Worm (Caenorhabditis elegans) whole organism, L2 larva: ENCODE data around the gene ncx-3.

ENCODE experiments used
- C34F6.9 ChIP-seq: fragments of 150-350 bp; optimal IDR thresholded peaks from 2 replicates; lab custom pipeline; 2014; ENCODE audit warnings: missing biosample characterization, missing genetic modification characterization
- F13H6.1 ChIP-seq: sonication (generic microtip); optimal IDR thresholded peaks from 2 replicates; lab custom pipeline; 2016; ENCODE audit warnings: missing genetic modification characterization, missing compliant biosample characterization
- R02D3.7 ChIP-seq: fragments of 150-350 bp; optimal IDR thresholded peaks from 2 replicates; lab custom pipeline; 2014; ENCODE audit warnings: missing biosample characterization, missing genetic modification characterization
- ZK546.5 ChIP-seq: sonication (generic microtip); optimal IDR thresholded peaks from 2 replicates; lab custom pipeline; 2017; ENCODE audit warnings: missing biosample characterization, missing genetic modification characterization
- alr-1 ChIP-seq: fragments of 150-350 bp; optimal IDR thresholded peaks from 2 replicates; lab custom pipeline; 2014; ENCODE audit warnings: missing biosample characterization, missing genetic modification characterization
- aly-2 ChIP-seq: fragments of 150-350 bp; optimal IDR thresholded peaks from 2 replicates; lab custom pipeline; 2014; ENCODE audit warnings: missing biosample characterization, missing genetic modification characterization
- ama-1 ChIP-seq: fragments of 150-350 bp; optimal IDR thresholded peaks from 2 replicates; lab custom pipeline; 2018; ENCODE audit warnings: inconsistent platforms
- blmp-1 ChIP-seq: sonication (generic microtip); optimal IDR thresholded peaks from 2 replicates; lab custom pipeline; 2017; ENCODE audit warnings: missing genetic modification characterization, mild to moderate bottlenecking, missing compliant biosample characterization, antibody characterized with exemption, moderate library complexity; ENCODE audit not compliant: insufficient read depth
- ceh-16 ChIP-seq: fragments of 150-350 bp; optimal IDR thresholded peaks from 2 replicates; lab custom pipeline; 2014; ENCODE audit warnings: missing biosample characterization, missing genetic modification characterization
- ceh-82 ChIP-seq: fragments of 150-350 bp; optimal IDR thresholded peaks from 2 replicates; lab custom pipeline; 2014; ENCODE audit warnings: missing biosample characterization, missing genetic modification characterization
- crh-2 ChIP-seq: sonication (generic microtip); optimal IDR thresholded peaks from 2 replicates; lab custom pipeline; 2017; ENCODE audit warnings: missing biosample characterization, missing genetic modification characterization
- dmd-4 ChIP-seq: sonication (generic microtip); optimal IDR thresholded peaks from 2 replicates; lab custom pipeline; 2017; ENCODE audit warnings: missing biosample characterization, missing genetic modification characterization
- egl-27 ChIP-seq: sonication (generic microtip); optimal IDR thresholded peaks from 3 replicates; lab custom pipeline; 2017; ENCODE audit warnings: missing biosample characterization, missing genetic modification reagents, missing genetic modification characterization
- elt-1 ChIP-seq: fragments of 150-350 bp; optimal IDR thresholded peaks from 2 replicates; lab custom pipeline; 2014; ENCODE audit warnings: missing biosample characterization, missing genetic modification characterization
- fos-1 ChIP-seq: fragments of 150-350 bp; optimal IDR thresholded peaks from 2 replicates; lab custom pipeline; 2014; ENCODE audit warnings: missing biosample characterization, missing genetic modification characterization
- gmeb-1 ChIP-seq: fragments of 150-350 bp; optimal IDR thresholded peaks from 2 replicates; lab custom pipeline; 2014; ENCODE audit warnings: missing biosample characterization, missing genetic modification characterization
- lin-11 ChIP-seq: fragments of 150-350 bp; sonication (generic microtip); optimal IDR thresholded peaks from 2 replicates; lab custom pipeline; 2014; ENCODE audit warnings: missing biosample characterization, missing genetic modification characterization, inconsistent platforms, mixed read lengths
- lin-39 ChIP-seq: fragments of 150-350 bp; optimal IDR thresholded peaks from 2 replicates; lab custom pipeline; 2014; ENCODE audit warnings: missing biosample characterization, missing genetic modification reagents, missing genetic modification characterization
- lsy-2 ChIP-seq, 2 experiments: fragments of 150-350 bp in 1 of 2; sonication (generic microtip) in 1 of 2; optimal IDR thresholded peaks; 2 replicates each; lab custom pipeline; 2014 to 2017; ENCODE audit warnings: missing biosample characterization in 2 of 2, missing genetic modification characterization in 2 of 2
- mab-5 ChIP-seq: fragments of 150-350 bp; optimal IDR thresholded peaks from 2 replicates; lab custom pipeline; 2014; ENCODE audit warnings: missing biosample characterization, missing genetic modification characterization
- mbf-1 ChIP-seq: sonication (generic microtip); optimal IDR thresholded peaks from 2 replicates; lab custom pipeline; 2017; ENCODE audit warnings: missing biosample characterization, missing genetic modification characterization
- mdl-1 ChIP-seq, 2 experiments: fragments of 150-350 bp in 1 of 2; sonication (generic microtip) in 1 of 2; optimal IDR thresholded peaks; 2 replicates each; lab custom pipeline; 2017; ENCODE audit warnings: missing biosample characterization in 2 of 2, missing genetic modification characterization in 2 of 2
- nhr-10 ChIP-seq: sonication (generic microtip); optimal IDR thresholded peaks from 2 replicates; lab custom pipeline; 2017; ENCODE audit warnings: missing biosample characterization, missing genetic modification characterization
- nhr-11 ChIP-seq: fragments of 150-350 bp; optimal IDR thresholded peaks from 2 replicates; lab custom pipeline; 2014; ENCODE audit warnings: missing biosample characterization, missing genetic modification characterization
- nhr-12 ChIP-seq: fragments of 150-350 bp; optimal IDR thresholded peaks from 2 replicates; lab custom pipeline; 2014; ENCODE audit warnings: missing biosample characterization, missing genetic modification characterization
- nhr-129 ChIP-seq: fragments of 150-350 bp; optimal IDR thresholded peaks from 2 replicates; lab custom pipeline; 2014; ENCODE audit warnings: missing biosample characterization, missing genetic modification characterization
- nhr-21 ChIP-seq: fragments of 150-350 bp; optimal IDR thresholded peaks from 2 replicates; lab custom pipeline; 2014; ENCODE audit warnings: missing biosample characterization, missing genetic modification characterization
- nhr-237 ChIP-seq: fragments of 150-350 bp; optimal IDR thresholded peaks from 2 replicates; lab custom pipeline; 2014; ENCODE audit warnings: missing biosample characterization, missing genetic modification characterization
- nhr-25 ChIP-seq: fragments of 150-350 bp; sonication (generic microtip); optimal IDR thresholded peaks from 3 replicates; lab custom pipeline; 2014; ENCODE audit warnings: missing biosample characterization, missing genetic modification characterization
- nhr-6 ChIP-seq: fragments of 150-350 bp; optimal IDR thresholded peaks from 2 replicates; lab custom pipeline; 2014; ENCODE audit warnings: missing biosample characterization, missing genetic modification characterization
- peb-1 ChIP-seq: fragments of 150-350 bp; optimal IDR thresholded peaks from 2 replicates; lab custom pipeline; 2014; ENCODE audit warnings: missing biosample characterization, missing genetic modification characterization
- sem-4 ChIP-seq: fragments of 150-350 bp; optimal IDR thresholded peaks from 2 replicates; lab custom pipeline; 2014; ENCODE audit warnings: missing biosample characterization, missing genetic modification reagents, missing genetic modification characterization
- skn-1 ChIP-seq: sonication (generic microtip); optimal IDR thresholded peaks from 2 replicates; lab custom pipeline; 2017; ENCODE audit warnings: missing biosample characterization, missing genetic modification characterization
- sma-3 ChIP-seq: sonication (generic microtip); optimal IDR thresholded peaks from 2 replicates; lab custom pipeline; 2016; ENCODE audit warnings: missing genetic modification reagents, missing genetic modification characterization, missing compliant biosample characterization
- snpc-4 ChIP-seq: fragments of 150-350 bp; optimal IDR thresholded peaks from 2 replicates; lab custom pipeline; 2014; ENCODE audit warnings: missing biosample characterization, missing genetic modification characterization
- unc-62 ChIP-seq: fragments of 150-350 bp; optimal IDR thresholded peaks from 2 replicates; lab custom pipeline; 2014; ENCODE audit warnings: missing biosample characterization, missing genetic modification reagents, missing genetic modification characterization
- zag-1 ChIP-seq: fragments of 150-350 bp; optimal IDR thresholded peaks from 2 replicates; lab custom pipeline; 2014; ENCODE audit warnings: missing biosample characterization, missing genetic modification characterization
- ztf-1 ChIP-seq: fragments of 200-800 bp; sonication (Bioruptor generic); conservative IDR thresholded peaks from 2 replicates; pipeline ENCODE4 v1.3.6; 2022; ENCODE audit warnings: missing genetic modification characterization, missing compliant biosample characterization
- ztf-11 ChIP-seq: sonication (generic microtip); optimal IDR thresholded peaks from 2 replicates; lab custom pipeline; 2017; ENCODE audit warnings: missing biosample characterization, missing genetic modification characterization
- ztf-4 ChIP-seq: fragments of 150-350 bp; optimal IDR thresholded peaks from 2 replicates; lab custom pipeline; 2014; ENCODE audit warnings: missing biosample characterization, missing genetic modification characterization

The ncx-3 gene

DNA sequence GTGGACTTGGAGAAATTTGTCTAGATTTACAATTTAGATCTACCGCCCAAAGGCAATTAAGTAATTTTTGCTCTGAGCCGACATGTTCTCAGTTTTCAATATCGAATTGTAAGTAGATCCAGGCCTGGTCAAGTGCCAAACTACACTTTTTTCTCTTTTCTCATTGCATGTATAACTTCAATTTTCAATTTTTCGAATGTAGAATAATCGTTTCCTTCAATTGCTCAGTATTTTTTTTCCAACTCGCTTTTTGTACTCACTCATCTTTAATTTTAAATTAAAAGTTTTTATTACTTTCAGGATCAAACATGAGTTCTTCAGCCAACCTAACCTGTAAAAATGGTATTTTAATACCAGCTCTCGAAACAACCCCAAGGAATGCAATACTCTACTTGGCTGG lies at the start of gene ncx-3:
Gene ncx-3, plus strand, starts transcription at position 301 of the 400 bp plus-strand sequence.
- TF ChIP-seq ztf-1 (GFP tag; lab: Robert Waterston, UW): no peak
- no peak for TF ChIP-seq nhr-21 (tag; lab: Kevin White, UChicago)
- no peak for TF ChIP-seq ceh-82 (tag; lab: Kevin White, UChicago)
- no peak for TF ChIP-seq C34F6.9 (tag; lab: Kevin White, UChicago)
- no peak for TF ChIP-seq sem-4 (tag; lab: Kevin White, UChicago)
- TF ChIP-seq nhr-6 (tag; lab: Kevin White, UChicago): no peak
- TF ChIP-seq unc-62 (GFP tag; lab: Kevin White, UChicago): no peak
- no peak for TF ChIP-seq ZK546.5 (tag; lab: Kevin White, UChicago)
- TF ChIP-seq mab-5 (tag; lab: Kevin White, UChicago): no peak
- no peak for TF ChIP-seq ztf-11 (tag; lab: Kevin White, UChicago)
- no peak for TF ChIP-seq ztf-4 (tag; lab: Kevin White, UChicago)
- no peak for TF ChIP-seq crh-2 (tag; lab: Kevin White, UChicago)
- no peak for TF ChIP-seq lsy-2 (tag; optimal IDR thresholded peaks at IDR 0.05; lab: Kevin White, UChicago)
- TF ChIP-seq sma-3: no peak
- no peak for TF ChIP-seq blmp-1 (tag; lab: Kevin White, UChicago)
- no peak for TF ChIP-seq mdl-1 (tag; optimal IDR thresholded peaks at IDR 0.05; lab: Kevin White, UChicago)
- TF ChIP-seq aly-2 (tag; lab: Kevin White, UChicago): no peak
- TF ChIP-seq mbf-1 (tag; lab: Kevin White, UChicago): no peak
- no peak for TF ChIP-seq skn-1

DNA sequence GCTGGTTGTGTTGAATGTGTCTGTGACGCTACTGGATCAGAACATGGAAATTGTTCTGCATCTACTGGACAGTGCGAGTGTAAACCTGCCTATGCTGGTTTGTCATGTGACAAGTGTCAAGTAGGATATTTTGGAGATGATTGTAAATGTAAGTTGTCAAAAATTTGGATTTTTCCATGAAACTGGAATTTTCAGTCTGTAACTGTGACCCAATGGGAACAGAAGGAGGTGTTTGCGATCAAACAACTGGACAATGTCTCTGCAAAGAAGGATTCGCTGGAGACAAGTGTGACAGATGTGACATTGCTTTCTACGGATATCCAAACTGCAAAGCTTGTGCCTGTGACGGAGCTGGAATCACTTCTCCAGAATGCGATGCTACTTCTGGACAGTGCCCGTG lies 47.9 kb upstream of the ncx-3 start:
- TF ChIP-seq dmd-4 (tag; lab: Kevin White, UChicago): no peak
- no peak for TF ChIP-seq nhr-10 (tag; lab: Kevin White, UChicago)
- TF ChIP-seq R02D3.7 (tag; lab: Kevin White, UChicago): no peak
- no peak for TF ChIP-seq ceh-16 (tag; lab: Kevin White, UChicago)
- no peak for TF ChIP-seq alr-1 (tag; lab: Kevin White, UChicago)
- TF ChIP-seq nhr-12: no peak
- no peak for TF ChIP-seq snpc-4 (tag; lab: Kevin White, UChicago)
- no peak for TF ChIP-seq ztf-11 (tag; lab: Kevin White, UChicago)
- TF ChIP-seq blmp-1 (tag; lab: Kevin White, UChicago): no peak
- no peak for TF ChIP-seq zag-1 (tag; lab: Kevin White, UChicago)
- TF ChIP-seq F13H6.1 (tag; lab: Kevin White, UChicago): no peak
- no peak for TF ChIP-seq egl-27 (tag; lab: Kevin White, UChicago)
- TF ChIP-seq fos-1 (tag; lab: Kevin White, UChicago): no peak
- TF ChIP-seq mbf-1 (tag; lab: Kevin White, UChicago): no peak
- no peak for TF ChIP-seq sma-3
- TF ChIP-seq peb-1 (tag; lab: Kevin White, UChicago): no peak
- no peak for TF ChIP-seq C34F6.9 (tag; lab: Kevin White, UChicago)

DNA sequence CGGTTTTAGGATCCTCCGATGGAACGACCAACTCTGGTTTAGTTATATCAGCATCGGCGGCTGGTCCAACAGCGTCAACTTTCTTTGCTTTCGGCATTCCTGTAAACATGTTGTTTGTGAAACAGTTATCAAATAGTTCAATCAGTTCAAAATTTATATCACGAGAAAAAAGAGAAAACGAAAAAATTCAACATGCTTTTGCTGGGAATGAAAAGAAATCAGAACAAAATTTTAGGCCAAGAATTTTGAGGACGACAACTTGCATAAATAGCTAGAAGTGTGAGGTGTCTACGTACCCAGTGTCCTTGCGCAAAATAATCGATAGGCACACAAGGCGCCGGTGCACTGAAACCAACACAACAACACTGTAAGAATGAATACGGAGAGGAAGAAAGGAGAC lies 36.1 kb upstream of the ncx-3 start, which contains the start of gene K08C7.4:
Gene K08C7.4, minus strand, starts transcription at position 101 of the 400 bp plus-strand sequence.
- no peak for TF ChIP-seq zag-1 (tag; lab: Kevin White, UChicago)
- TF ChIP-seq nhr-25 (tag; lab: Kevin White, UChicago): no peak
- no peak for TF ChIP-seq ztf-1 (GFP tag; lab: Robert Waterston, UW)
- no peak for TF ChIP-seq nhr-6 (tag; lab: Kevin White, UChicago)
- TF ChIP-seq R02D3.7 (tag; lab: Kevin White, UChicago): no peak
- no peak for TF ChIP-seq gmeb-1 (tag; lab: Kevin White, UChicago)
- TF ChIP-seq elt-1: no peak
- TF ChIP-seq lin-11 (tag; lab: Kevin White, UChicago): no peak
- TF ChIP-seq ZK546.5 (tag; lab: Kevin White, UChicago): no peak
- no peak for TF ChIP-seq nhr-237 (tag; lab: Kevin White, UChicago)
- no peak for TF ChIP-seq sma-3
- no peak for TF ChIP-seq nhr-129 (tag; lab: Kevin White, UChicago)
- TF ChIP-seq mab-5 (tag; lab: Kevin White, UChicago): no peak
- no peak for TF ChIP-seq egl-27 (tag; lab: Kevin White, UChicago)
- TF ChIP-seq alr-1 (tag; lab: Kevin White, UChicago): no peak
- TF ChIP-seq lin-39 (tag; lab: Kevin White, UChicago): no peak
- TF ChIP-seq ama-1 (lab: Kevin White, UChicago): no peak
- no peak for TF ChIP-seq nhr-11 (tag; lab: Kevin White, UChicago)
- TF ChIP-seq, all 48 proteins: peak for 0
